Fruit fly (Drosophila melanogaster) whole organism, embryonic: ENCODE measurements around the gene meigo.

ENCODE experiments used
- Blimp-1 ChIP-seq: fragments of 200-800 bp; sonication (Bioruptor generic); optimal IDR thresholded peaks from 3 replicates; lab custom pipeline; 2018; ENCODE audit warnings: missing biosample characterization, missing genetic modification characterization, mild to moderate bottlenecking, moderate library complexity, missing genetic modification reagents
- CG11723 ChIP-seq: fragments of 200-800 bp; sonication (Bioruptor generic); optimal IDR thresholded peaks from 2 replicates; lab custom pipeline; 2017; ENCODE audit warnings: missing biosample characterization, mild to moderate bottlenecking, missing genetic modification characterization
- CG12236 ChIP-seq: fragments of 200-800 bp; sonication (Bioruptor generic); optimal IDR thresholded peaks from 2 replicates; lab custom pipeline; 2016; ENCODE audit warnings: missing biosample characterization, missing genetic modification characterization
- CG12391 ChIP-seq: fragments of 200-800 bp; sonication (Bioruptor generic); optimal IDR thresholded peaks from 3 replicates; lab custom pipeline; 2018; ENCODE audit warnings: missing biosample characterization, mild to moderate bottlenecking, missing genetic modification characterization, moderate library complexity
- CG13624 ChIP-seq: fragments of 200-800 bp; sonication (Bioruptor generic); optimal IDR thresholded peaks from 2 replicates; lab custom pipeline; 2016; ENCODE audit warnings: missing biosample characterization, missing genetic modification characterization
- CG15514 ChIP-seq: fragments of 200-800 bp; sonication (Bioruptor generic); optimal IDR thresholded peaks from 3 replicates; lab custom pipeline; 2017; ENCODE audit warnings: missing biosample characterization, missing genetic modification characterization, mild to moderate bottlenecking, moderate library complexity, missing genetic modification reagents
- CG15696 ChIP-seq: fragments of 200-800 bp; sonication (Bioruptor generic); optimal IDR thresholded peaks from 2 replicates; lab custom pipeline; 2019; ENCODE audit warnings: missing biosample characterization, mild to moderate bottlenecking, missing genetic modification characterization, moderate library complexity
- CG17802 ChIP-seq: fragments of 200-800 bp; sonication (Bioruptor generic); optimal IDR thresholded peaks from 2 replicates; lab custom pipeline; 2018; ENCODE audit warnings: missing biosample characterization, mild to moderate bottlenecking, missing genetic modification characterization, moderate library complexity
- CG1792 ChIP-seq: fragments of 200-800 bp; sonication (Bioruptor generic); optimal IDR thresholded peaks from 2 replicates; lab custom pipeline; 2016; ENCODE audit warnings: missing biosample characterization, missing genetic modification characterization
- CG2712 ChIP-seq: fragments of 200-800 bp; optimal IDR thresholded peaks from 3 replicates; lab custom pipeline; 2019; ENCODE audit warnings: missing biosample characterization, mild to moderate bottlenecking, missing genetic modification characterization, moderate library complexity
- CG2875 ChIP-seq: fragments of 200-800 bp; sonication (Bioruptor generic); optimal IDR thresholded peaks from 2 replicates; lab custom pipeline; 2017; ENCODE audit warnings: missing biosample characterization, mild to moderate bottlenecking, missing genetic modification characterization, missing genetic modification reagents
- CG30020 ChIP-seq: fragments of 200-800 bp; optimal IDR thresholded peaks from 2 replicates; lab custom pipeline; 2019; ENCODE audit warnings: missing biosample characterization, mild to moderate bottlenecking, missing genetic modification characterization, moderate library complexity
- CG30403 ChIP-seq: fragments of 200-800 bp; sonication (Bioruptor generic); optimal IDR thresholded peaks from 3 replicates; lab custom pipeline; 2016; ENCODE audit warnings: missing biosample characterization, missing genetic modification characterization
- CG30431 ChIP-seq: fragments of 200-800 bp; sonication (Bioruptor generic); optimal IDR thresholded peaks from 2 replicates; lab custom pipeline; 2017; ENCODE audit warnings: missing biosample characterization, missing genetic modification characterization
- CG33557 ChIP-seq: fragments of 200-800 bp; sonication (Bioruptor generic); optimal IDR thresholded peaks from 2 replicates; lab custom pipeline; 2019; ENCODE audit warnings: missing biosample characterization, mild to moderate bottlenecking, missing genetic modification characterization, moderate library complexity
- CG34224 ChIP-seq: fragments of 200-800 bp; sonication (Bioruptor generic); IDR thresholded peaks from 3 replicates; pipeline ENCODE4 v1.3.6; 2022; ENCODE audit warnings: missing biosample characterization, missing genetic modification characterization; ENCODE audit not compliant: partially characterized antibody
- CG4854 ChIP-seq: fragments of 200-800 bp; sonication (Bioruptor generic); optimal IDR thresholded peaks from 2 replicates; lab custom pipeline; 2016; ENCODE audit warnings: missing biosample characterization, missing genetic modification characterization, inconsistent platforms
- CG7745 ChIP-seq: fragments of 200-800 bp; sonication (Bioruptor generic); optimal IDR thresholded peaks from 2 replicates; lab custom pipeline; 2018; ENCODE audit warnings: missing biosample characterization, mild to moderate bottlenecking, missing genetic modification characterization, moderate library complexity
- CG8281 ChIP-seq: fragments of 200-800 bp; sonication (Bioruptor generic); optimal IDR thresholded peaks from 2 replicates; lab custom pipeline; 2018; ENCODE audit warnings: missing biosample characterization, mild to moderate bottlenecking, missing genetic modification characterization, moderate library complexity
- Dfd ChIP-seq, 2 experiments: fragments of >200 bp; optimal IDR thresholded peaks; 2 replicates each; lab custom pipeline; 2017; ENCODE audit warnings: missing biosample characterization in 2 of 2, missing genetic modification characterization in 2 of 2
- Dip3 ChIP-seq: fragments of 200-800 bp; sonication (Bioruptor generic); optimal IDR thresholded peaks from 3 replicates; lab custom pipeline; 2016; ENCODE audit warnings: missing biosample characterization, missing genetic modification characterization
- E2f2 ChIP-seq: fragments of 200-800 bp; sonication (Bioruptor generic); IDR thresholded peaks from 2 replicates; pipeline ENCODE4 v1.3.6; 2022; ENCODE audit warnings: missing biosample characterization, missing genetic modification characterization
- ERR ChIP-seq: fragments of 200-800 bp; sonication (Bioruptor generic); optimal IDR thresholded peaks from 2 replicates; lab custom pipeline; 2016; ENCODE audit warnings: missing biosample characterization, missing genetic modification characterization
- Elba2 ChIP-seq: fragments of 200-800 bp; sonication (Bioruptor generic); optimal IDR thresholded peaks from 3 replicates; lab custom pipeline; 2016; ENCODE audit warnings: missing biosample characterization, missing genetic modification characterization
- Hey ChIP-seq: fragments of 200-800 bp; sonication (Bioruptor generic); optimal IDR thresholded peaks from 3 replicates; lab custom pipeline; 2018; ENCODE audit warnings: missing biosample characterization, mild to moderate bottlenecking, missing genetic modification characterization
- HmgZ ChIP-seq: fragments of 200-800 bp; sonication (Bioruptor generic); optimal IDR thresholded peaks from 2 replicates; lab custom pipeline; 2018; ENCODE audit warnings: missing biosample characterization, mild to moderate bottlenecking, missing genetic modification characterization
- Hr51 ChIP-seq, 2 experiments: fragments of 200-800 bp; sonication (Bioruptor generic); optimal IDR thresholded peaks; 2 replicates in 1 of 2; 3 replicates in 1 of 2; lab custom pipeline; 2016 to 2018; ENCODE audit warnings: missing biosample characterization in 2 of 2, missing genetic modification characterization in 2 of 2, mild to moderate bottlenecking in 1 of 2, moderate library complexity in 1 of 2
- MTF-1 ChIP-seq: fragments of 200-800 bp; sonication (Bioruptor generic); optimal IDR thresholded peaks from 2 replicates; lab custom pipeline; 2018; ENCODE audit warnings: missing biosample characterization, mild to moderate bottlenecking, missing genetic modification characterization, borderline replicate concordance
- Mrtf ChIP-seq: fragments of 200-800 bp; sonication (Bioruptor generic); IDR thresholded peaks from 3 replicates; pipeline ENCODE4 v1.3.6; 2022; ENCODE audit warnings: missing biosample characterization, missing genetic modification characterization
- NfI ChIP-seq: fragments of 200-800 bp; sonication (Bioruptor generic); optimal IDR thresholded peaks from 3 replicates; lab custom pipeline; 2018; ENCODE audit warnings: missing biosample characterization, mild to moderate bottlenecking, missing genetic modification characterization, moderate library complexity
- Trl ChIP-seq, 3 experiments: fragments of >200 bp in 2 of 3; fragments of 200-800 bp in 1 of 3; sonication (Bioruptor generic) in 1 of 3; optimal IDR thresholded peaks; 2 replicates in 1 of 3; 3 replicates in 2 of 3; lab custom pipeline; 2016 to 2017; ENCODE audit warnings: missing biosample characterization in 1 of 3, missing genetic modification characterization in 1 of 3
- Xbp1 ChIP-seq: fragments of 200-800 bp; sonication (Bioruptor generic); optimal IDR thresholded peaks from 3 replicates; lab custom pipeline; 2016; ENCODE audit warnings: missing biosample characterization, mild to moderate bottlenecking, missing genetic modification characterization
- aop ChIP-seq: fragments of 200-800 bp; sonication (Bioruptor generic); IDR thresholded peaks from 2 replicates; pipeline ENCODE4 v1.3.6; 2022; ENCODE audit warnings: missing biosample characterization, missing genetic modification characterization
- chm ChIP-seq: fragments of 200-800 bp; sonication (Bioruptor generic); IDR thresholded peaks from 2 replicates; pipeline ENCODE4 v1.3.6; 2022; ENCODE audit warnings: missing biosample characterization, missing genetic modification characterization
- crc ChIP-seq: fragments of 200-800 bp; sonication (Bioruptor generic); optimal IDR thresholded peaks from 2 replicates; lab custom pipeline; 2016; ENCODE audit warnings: missing biosample characterization, missing genetic modification characterization
- crol ChIP-seq: fragments of 200-800 bp; sonication (Bioruptor generic); IDR thresholded peaks from 2 replicates; pipeline ENCODE4 v1.3.6; 2022; ENCODE audit warnings: missing biosample characterization, missing genetic modification characterization
- crp ChIP-seq, 2 experiments: fragments of 200-800 bp; sonication (Bioruptor generic); optimal IDR thresholded peaks; 2 replicates in 1 of 2; 3 replicates in 1 of 2; lab custom pipeline; 2017; ENCODE audit warnings: missing biosample characterization in 2 of 2, missing genetic modification characterization in 2 of 2, mild to moderate bottlenecking in 1 of 2, moderate library complexity in 1 of 2
- da ChIP-seq: fragments of 200-800 bp; sonication (Bioruptor generic); optimal IDR thresholded peaks from 2 replicates; lab custom pipeline; 2016; ENCODE audit warnings: missing biosample characterization, missing genetic modification characterization
- dpn ChIP-seq, 2 experiments: fragments of 200-800 bp; sonication (Bioruptor generic); optimal IDR thresholded peaks; 3 replicates each; lab custom pipeline; 2016; ENCODE audit warnings: missing biosample characterization in 2 of 2, missing genetic modification characterization in 2 of 2
- ems ChIP-seq: fragments of 200-800 bp; sonication (Bioruptor generic); optimal IDR thresholded peaks from 3 replicates; lab custom pipeline; 2016; ENCODE audit warnings: missing biosample characterization, missing genetic modification characterization
- fu2 ChIP-seq: fragments of 200-800 bp; sonication (Bioruptor generic); optimal IDR thresholded peaks from 2 replicates; lab custom pipeline; 2016; ENCODE audit warnings: missing biosample characterization, missing genetic modification characterization
- gcm2 ChIP-seq: fragments of 200-800 bp; sonication (Bioruptor generic); optimal IDR thresholded peaks from 2 replicates; lab custom pipeline; 2016; ENCODE audit warnings: missing biosample characterization, missing genetic modification characterization
- ham ChIP-seq: fragments of 200-800 bp; sonication (Bioruptor generic); IDR thresholded peaks from 2 replicates; pipeline ENCODE4 v1.3.6; 2022; ENCODE audit warnings: missing biosample characterization, missing genetic modification characterization
- kay ChIP-seq: fragments of 200-800 bp; sonication (Bioruptor generic); optimal IDR thresholded peaks from 2 replicates; lab custom pipeline; 2016; ENCODE audit warnings: missing biosample characterization, missing genetic modification characterization
- org-1 ChIP-seq: fragments of 200-800 bp; sonication (Bioruptor generic); optimal IDR thresholded peaks from 2 replicates; lab custom pipeline; 2017; ENCODE audit warnings: missing biosample characterization, missing genetic modification characterization
- pnt ChIP-seq: fragments of 200-800 bp; sonication (Bioruptor generic); optimal IDR thresholded peaks from 3 replicates; lab custom pipeline; 2016; ENCODE audit warnings: missing biosample characterization, missing genetic modification characterization
- trem ChIP-seq: fragments of 200-800 bp; optimal IDR thresholded peaks from 3 replicates; lab custom pipeline; 2019; ENCODE audit warnings: missing biosample characterization, mild to moderate bottlenecking, missing genetic modification characterization, moderate library complexity
- trh ChIP-seq: fragments of 200-800 bp; sonication (Bioruptor generic); optimal IDR thresholded peaks from 2 replicates; lab custom pipeline; 2016; ENCODE audit warnings: missing biosample characterization, missing genetic modification characterization
- unpg ChIP-seq: fragments of 200-800 bp; sonication (Bioruptor generic); optimal IDR thresholded peaks from 3 replicates; lab custom pipeline; 2018; ENCODE audit warnings: missing biosample characterization, mild to moderate bottlenecking, missing genetic modification characterization, moderate library complexity
- vnd ChIP-seq: fragments of 200-800 bp; sonication (Bioruptor generic); IDR thresholded peaks from 3 replicates; pipeline ENCODE4 v1.3.6; 2022; ENCODE audit warnings: missing biosample characterization, missing genetic modification characterization; ENCODE audit not compliant: partially characterized antibody

The meigo gene

DNA sequence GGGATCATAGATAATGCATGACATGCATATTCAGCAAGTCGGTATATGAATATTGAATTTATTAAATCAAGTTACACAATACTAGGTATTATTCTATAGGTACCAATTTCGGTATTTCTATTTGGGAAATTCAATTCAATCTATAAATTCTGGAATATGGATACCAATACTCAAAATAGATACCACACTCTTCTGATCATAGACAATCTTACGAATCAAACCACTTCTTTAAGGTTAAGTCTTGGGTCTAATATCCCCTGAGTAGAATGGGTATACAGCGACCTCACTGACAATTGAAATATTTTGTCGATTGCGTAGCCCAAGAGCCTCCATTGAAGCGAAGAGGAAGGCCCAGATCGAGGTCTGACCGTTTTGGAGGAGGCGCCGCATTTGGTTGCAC is 45.2 kb upstream of the meigo start (continued):
- no peak for TF ChIP-seq ERR (GFP tag; lab: Kevin White, UChicago)
- TF ChIP-seq Xbp1 (GFP tag; lab: Kevin White, UChicago) = peak; percentile 20
- no peak for TF ChIP-seq Elba2 (GFP tag; lab: Kevin White, UChicago)
- no peak for TF ChIP-seq Hey (tag; lab: Kevin White, UChicago)
- no peak for TF ChIP-seq vnd (GFP tag; lab: Robert Waterston, UW)
- TF ChIP-seq crc = no peak
- TF ChIP-seq CG11723 (GFP tag; lab: Kevin White, UChicago) = no peak
- no peak for TF ChIP-seq CG2875 (GFP tag; lab: Kevin White, UChicago)
- TF ChIP-seq CG17802 = no peak
- no peak for TF ChIP-seq crp (GFP tag; optimal IDR thresholded peaks at IDR 0.05; lab: Kevin White, UChicago)
- no peak for TF ChIP-seq CG30431 (GFP tag; lab: Kevin White, UChicago)
- TF ChIP-seq unpg = peak; percentile 31
- TF ChIP-seq Dfd (GFP tag; optimal IDR thresholded peaks at IDR 0.05; lab: Kevin White, UChicago) = no peak
- TF ChIP-seq fu2 (GFP tag; lab: Kevin White, UChicago) = no peak
- TF ChIP-seq dpn (GFP tag; optimal IDR thresholded peaks at IDR 0.05; lab: Kevin White, UChicago) = peak in 1 of 2 experiments; percentile 29
- no peak for TF ChIP-seq CG12236 (GFP tag; lab: Kevin White, UChicago)
- TF ChIP-seq trh (GFP tag; lab: Kevin White, UChicago) = no peak
- TF ChIP-seq pnt = no peak
- TF ChIP-seq MTF-1 (GFP tag; lab: Kevin White, UChicago) = no peak
- no peak for TF ChIP-seq ems (GFP tag; lab: Kevin White, UChicago)
- TF ChIP-seq CG8281 (tag; lab: Kevin White, UChicago) = no peak
- no peak for TF ChIP-seq HmgZ (tag; lab: Kevin White, UChicago)
- no peak for TF ChIP-seq CG13624 (GFP tag; lab: Kevin White, UChicago)
- TF ChIP-seq CG12391 (tag; lab: Kevin White, UChicago) = peak; percentile 11
- no peak for TF ChIP-seq CG30020 (tag; lab: Kevin White, UChicago)
- TF ChIP-seq CG15696 (tag; lab: Kevin White, UChicago) = no peak
- TF ChIP-seq da (GFP tag; lab: Kevin White, UChicago) = no peak
- no peak for TF ChIP-seq CG4854 (GFP tag; lab: Kevin White, UChicago)
- no peak; the same call in 1 of the 2 replicates for TF ChIP-seq crol (GFP tag; lab: Robert Waterston, UW)
- peak; percentile 5 for TF ChIP-seq CG30403 (GFP tag; lab: Kevin White, UChicago)

DNA sequence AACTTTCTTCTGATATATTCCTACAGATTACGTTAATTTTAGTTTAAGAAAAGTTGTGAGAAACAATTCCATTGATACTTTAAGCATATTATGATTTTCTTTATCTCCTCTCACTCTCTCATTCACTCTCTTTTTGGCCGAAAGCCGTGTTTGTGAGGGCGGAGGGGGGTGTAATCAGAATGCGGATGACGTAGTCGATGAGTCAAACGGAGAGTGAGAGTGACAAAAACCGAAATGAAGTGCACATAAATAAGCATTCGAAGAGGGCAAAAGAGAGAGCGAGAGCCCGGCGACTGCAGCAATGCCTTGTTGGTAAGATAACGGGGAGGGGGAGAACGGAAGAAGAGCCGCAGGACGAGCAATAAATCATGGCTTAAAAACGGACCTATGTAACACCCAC is 43.8 kb upstream of the meigo start:
- TF ChIP-seq org-1 (GFP tag; lab: Kevin White, UChicago) (no peak), CG15514 (GFP tag; lab: Kevin White, UChicago) (no peak), crol (GFP tag; lab: Robert Waterston, UW) (peak; percentile 87), Dip3 (GFP tag; lab: Kevin White, UChicago) (no peak), aop (no peak), CG2712 (tag; lab: Kevin White, UChicago) (no peak), CG34224 (GFP tag; lab: Robert Waterston, UW) (no peak), Trl (optimal IDR thresholded peaks at IDR 0.05; lab: Kevin White, UChicago) (peak; percentile 5 to 53), Trl (GFP tag; optimal IDR thresholded peaks at IDR 0.05; lab: Kevin White, UChicago) (no peak), CG30403 (GFP tag; lab: Kevin White, UChicago) (no peak), ham (GFP tag; lab: Robert Waterston, UW) (no peak), Mrtf (GFP tag; lab: Robert Waterston, UW) (no peak), Hr51 (GFP tag; optimal IDR thresholded peaks at IDR 0.05; lab: Kevin White, UChicago) (no peak), kay (GFP tag; lab: Kevin White, UChicago) (peak; percentile 33), gcm2 (no peak), CG7745 (no peak), CG33557 (no peak), Blimp-1 (GFP tag; lab: Kevin White, UChicago) (peak; percentile 93), NfI (GFP tag; lab: Kevin White, UChicago) (no peak), chm (GFP tag; lab: Robert Waterston, UW) (no peak), CG1792 (GFP tag; lab: Kevin White, UChicago) (no peak), E2f2 (GFP tag; lab: Robert Waterston, UW) (no peak), trem (tag; lab: Kevin White, UChicago) (no peak)
